Worm (Caenorhabditis elegans) whole organism, L3 larva: ENCODE data around the gene B0001.4.

Source experiments
- R02D3.7 ChIP-seq: fragments of 150-350 bp; optimal IDR thresholded peaks from 2 replicates; lab custom pipeline; 2014; ENCODE audit warnings: missing biosample characterization, missing genetic modification characterization
- ama-1 ChIP-seq: fragments of 150-350 bp; optimal IDR thresholded peaks from 2 replicates; lab custom pipeline; 2018
- ceh-16 ChIP-seq: sonication (generic microtip); optimal IDR thresholded peaks from 2 replicates; lab custom pipeline; 2017; ENCODE audit warnings: missing biosample characterization, missing genetic modification characterization
- daf-12 ChIP-seq: fragments of 150-350 bp; optimal IDR thresholded peaks from 2 replicates; lab custom pipeline; 2014; ENCODE audit warnings: missing biosample characterization, missing genetic modification reagents, missing genetic modification characterization
- elt-1 ChIP-seq: fragments of 150-350 bp; optimal IDR thresholded peaks from 2 replicates; lab custom pipeline; 2014; ENCODE audit warnings: missing biosample characterization, missing genetic modification characterization
- nhr-12 ChIP-seq: fragments of 150-350 bp; optimal IDR thresholded peaks from 2 replicates; lab custom pipeline; 2014; ENCODE audit warnings: missing biosample characterization, missing genetic modification characterization
- nhr-76 ChIP-seq: fragments of 150-350 bp; sonication (generic microtip); optimal IDR thresholded peaks from 5 replicates; lab custom pipeline; 2014; ENCODE audit warnings: missing biosample characterization, missing genetic modification characterization
- pqm-1 ChIP-seq: fragments of 150-350 bp; optimal IDR thresholded peaks from 2 replicates; lab custom pipeline; 2017; ENCODE audit warnings: missing biosample characterization, missing genetic modification characterization, inconsistent platforms

ce11 chrIV:12093384-12093783 lies 44.6 kb downstream of the B0001.4 start, which contains the start of gene cpsf-4:
- TF ChIP-seq pqm-1 (tag; lab: Kevin White, UChicago) (no peak), R02D3.7 (tag; lab: Kevin White, UChicago) (no peak), nhr-12 (tag; lab: Kevin White, UChicago) (no peak), ceh-16 (tag; lab: Kevin White, UChicago) (no peak), elt-1 (no peak), ama-1 (lab: Kevin White, UChicago) (no peak), nhr-76 (tag; lab: Kevin White, UChicago) (no peak), daf-12 (no peak)
